Worm (Caenorhabditis elegans) whole organism, late embryonic: Measurements from ENCODE around the gene C34E11.2.

Experiments
- ama-1 ChIP-seq: fragments of 150-350 bp; optimal IDR thresholded peaks from 2 replicates; lab custom pipeline; 2014
- ceh-14 ChIP-seq: sonication (generic microtip); optimal IDR thresholded peaks from 2 replicates; lab custom pipeline; 2016; ENCODE audit warnings: missing genotype, missing genetic modification characterization, missing compliant biosample characterization
- dmd-4 ChIP-seq: sonication (generic microtip); optimal IDR thresholded peaks from 2 replicates; lab custom pipeline; 2016; ENCODE audit warnings: borderline replicate concordance, missing genetic modification characterization, missing compliant biosample characterization
- elt-2 ChIP-seq: sonication (generic microtip); optimal IDR thresholded peaks from 2 replicates; lab custom pipeline; 2016; ENCODE audit warnings: missing genetic modification reagents, missing genetic modification characterization, missing compliant biosample characterization
- hlh-6 ChIP-seq: sonication (generic microtip); optimal IDR thresholded peaks from 2 replicates; lab custom pipeline; 2016; ENCODE audit warnings: missing genotype, missing genetic modification characterization, missing compliant biosample characterization
- pax-1 ChIP-seq: fragments of 150-350 bp; optimal IDR thresholded peaks from 2 replicates; lab custom pipeline; 2014; ENCODE audit warnings: missing biosample characterization, missing genetic modification characterization
- pha-4 ChIP-seq: fragments of 150-350 bp; optimal IDR thresholded peaks from 2 replicates; lab custom pipeline; 2018; ENCODE audit warnings: missing biosample characterization, missing genetic modification reagents, missing genetic modification characterization
- rnt-1 ChIP-seq: sonication (generic microtip); optimal IDR thresholded peaks from 2 replicates; lab custom pipeline; 2016; ENCODE audit warnings: missing genetic modification characterization, missing compliant biosample characterization
- tbx-2 ChIP-seq: sonication (generic microtip); optimal IDR thresholded peaks from 2 replicates; lab custom pipeline; 2016; ENCODE audit warnings: missing genetic modification characterization, missing compliant biosample characterization
- unc-55 ChIP-seq: sonication (generic microtip); optimal IDR thresholded peaks from 2 replicates; lab custom pipeline; 2017; ENCODE audit warnings: missing biosample characterization, missing genetic modification reagents, missing genetic modification characterization

DNA sequence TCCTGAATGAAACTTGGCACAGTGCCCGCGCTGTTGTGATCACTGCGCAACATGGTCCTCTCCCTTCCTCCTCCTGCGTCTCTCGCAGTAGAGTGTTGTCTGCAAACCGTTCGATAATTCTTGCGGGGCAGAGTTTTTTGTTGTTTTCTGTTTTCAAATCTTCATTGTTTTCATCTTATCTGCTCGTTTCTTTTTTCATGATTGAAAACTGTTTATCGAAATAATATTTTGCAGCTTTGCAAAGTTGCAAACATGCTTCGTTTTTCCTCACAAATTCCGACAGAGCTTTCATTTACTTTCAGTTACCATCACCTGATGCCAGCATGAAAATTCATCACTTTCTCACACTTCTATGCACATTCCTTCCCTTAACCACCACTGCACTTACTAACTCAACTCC lies 42.6 kb upstream of the C34E11.2 start, which contains the start of gene mes-1:
- TF ChIP-seq dmd-4: no peak
- no peak for TF ChIP-seq pax-1 (tag; lab: Kevin White, UChicago)
- no peak for TF ChIP-seq tbx-2 (tag; lab: Kevin White, UChicago)
- TF ChIP-seq rnt-1 (tag; lab: Kevin White, UChicago): no peak
- TF ChIP-seq elt-2 (tag; lab: Kevin White, UChicago): no peak
- no peak for TF ChIP-seq ceh-14
- TF ChIP-seq ama-1: no peak
- no peak for TF ChIP-seq pha-4 (tag; lab: Kevin White, UChicago)
- no peak for TF ChIP-seq hlh-6
- no peak for TF ChIP-seq unc-55 (GFP tag; lab: Kevin White, UChicago)
